Fruit fly (Drosophila melanogaster): ENCODE data around the gene sky.

dm6 chr2L:20917235-20918055, 1.3 kb downstream of the sky start:
- no peak for TF ChIP-seq CG8478 (optimal IDR thresholded peaks at IDR 0.05)
- no peak for TF ChIP-seq psq (optimal IDR thresholded peaks at IDR 0.05)
- no peak for TF ChIP-seq pan (optimal IDR thresholded peaks at IDR 0.05)
- no peak for TF ChIP-seq usp (GFP tag; optimal IDR thresholded peaks at IDR 0.05)
- no peak for TF ChIP-seq EcR (GFP tag; optimal IDR thresholded peaks at IDR 0.05)
- TF ChIP-seq Dll (optimal IDR thresholded peaks at IDR 0.05), result no peak

All from whole organism.